Fruit fly (Drosophila melanogaster): ENCODE measurements around the gene CG14238.

Gene CG14238

dm6 chr3R:26436540-26436939 lies 21.5 kb upstream of the CG14238 start (continued):
- no peak for TF ChIP-seq CG3407 (GFP tag; optimal IDR thresholded peaks at IDR 0.05)
- no peak for TF ChIP-seq fd102C (GFP tag; optimal IDR thresholded peaks at IDR 0.05)
- TF ChIP-seq run (tag; optimal IDR thresholded peaks at IDR 0.05) = no peak
- no peak for TF ChIP-seq hth (optimal IDR thresholded peaks at IDR 0.05)
- no peak for TF ChIP-seq CG4820 (GFP tag; optimal IDR thresholded peaks at IDR 0.05)
- no peak for TF ChIP-seq Hmr (GFP tag; optimal IDR thresholded peaks at IDR 0.05)
- 0 out of 2 replicates have a peak, but pooled peaks have one; percentile 19 for TF ChIP-seq danr (GFP tag; IDR thresholded peaks at IDR 0.05)
- TF ChIP-seq CG4707 (GFP tag; optimal IDR thresholded peaks at IDR 0.05) = no peak
- no peak for TF ChIP-seq ems (GFP tag; optimal IDR thresholded peaks at IDR 0.05)
- TF ChIP-seq CG15479 (GFP tag; optimal IDR thresholded peaks at IDR 0.05) = no peak
- TF ChIP-seq CG12219 (GFP tag; optimal IDR thresholded peaks at IDR 0.05) = no peak
- TF ChIP-seq Taf1 (GFP tag; IDR thresholded peaks at IDR 0.05) = no peak
- peak; percentile 44; the same call in 1 of the 3 replicates for TF ChIP-seq ken (GFP tag; IDR thresholded peaks at IDR 0.05)
- TF ChIP-seq maf-S (GFP tag; optimal IDR thresholded peaks at IDR 0.05) = no peak
- TF ChIP-seq CG12391 (tag; optimal IDR thresholded peaks at IDR 0.05) = peak; percentile 43
- TF ChIP-seq NfI (GFP tag; optimal IDR thresholded peaks at IDR 0.05) = peak; percentile 13
- no peak for TF ChIP-seq CG10979 (tag; optimal IDR thresholded peaks at IDR 0.05)
- no peak for TF ChIP-seq tll (GFP tag; optimal IDR thresholded peaks at IDR 0.05)
- no peak for TF ChIP-seq tna (GFP tag; IDR thresholded peaks at IDR 0.05; ENCODE audit: partially characterized antibody)
- TF ChIP-seq CG32767 (GFP tag; IDR thresholded peaks at IDR 0.05) = no peak
- TF ChIP-seq nerfin-2 (GFP tag; IDR thresholded peaks at IDR 0.05; ENCODE audit: partially characterized antibody) = no peak
- TF ChIP-seq CG8944 (GFP tag; optimal IDR thresholded peaks at IDR 0.05) = peak; percentile 24
- TF ChIP-seq CG14014 (GFP tag; IDR thresholded peaks at IDR 0.05) = peak; percentile 43; the same call in 1 of the 2 replicates
- TF ChIP-seq CG17186 (GFP tag; optimal IDR thresholded peaks at IDR 0.05) = no peak
- TF ChIP-seq sens (GFP tag) = peak; percentile 84
- TF ChIP-seq PHDP (tag; optimal IDR thresholded peaks at IDR 0.05) = peak; percentile 45
- no peak for TF ChIP-seq Atf3 (GFP tag; optimal IDR thresholded peaks at IDR 0.05)
- no peak for TF ChIP-seq ac (GFP tag; optimal IDR thresholded peaks at IDR 0.05)
- no peak for TF ChIP-seq Sry-δ (GFP tag; optimal IDR thresholded peaks at IDR 0.05)
- peak; percentile 47 for TF ChIP-seq sisA (GFP tag; IDR thresholded peaks at IDR 0.05)
- TF ChIP-seq CG13424 (tag; optimal IDR thresholded peaks at IDR 0.05) = peak; percentile 24
- no peak for TF ChIP-seq sc (optimal IDR thresholded peaks at IDR 0.05)
- no peak for TF ChIP-seq sc (GFP tag; optimal IDR thresholded peaks at IDR 0.05)
- TF ChIP-seq CG10366 (GFP tag; IDR thresholded peaks at IDR 0.05) = peak; percentile 67
- TF ChIP-seq pfk (GFP tag; optimal IDR thresholded peaks at IDR 0.05) = no peak
- TF ChIP-seq psq (GFP tag; optimal IDR thresholded peaks at IDR 0.05) = no peak
- TF ChIP-seq CG10209 (GFP tag; optimal IDR thresholded peaks at IDR 0.05) = peak; percentile 5
- peak; percentile 21 to 38 for TF ChIP-seq Pdp1 (GFP tag; optimal IDR thresholded peaks at IDR 0.05)
- no peak for TF ChIP-seq CG11398 (GFP tag; optimal IDR thresholded peaks at IDR 0.05)
- TF ChIP-seq mirr (GFP tag; optimal IDR thresholded peaks at IDR 0.05) = no peak
- no peak for TF ChIP-seq CG7928 (GFP tag; optimal IDR thresholded peaks at IDR 0.05)
- no peak for TF ChIP-seq eyg (GFP tag; optimal IDR thresholded peaks at IDR 0.05)
- TF ChIP-seq CG6175 (GFP tag; IDR thresholded peaks at IDR 0.05) = no peak
- no peak for TF ChIP-seq wek (GFP tag; optimal IDR thresholded peaks at IDR 0.05)
- TF ChIP-seq CG9609 (GFP tag; optimal IDR thresholded peaks at IDR 0.05) = peak; percentile 28
- no peak for TF ChIP-seq CG18011 (GFP tag; optimal IDR thresholded peaks at IDR 0.05)
- TF ChIP-seq Dref (GFP tag; IDR thresholded peaks at IDR 0.05) = no peak
- TF ChIP-seq ind (GFP tag; optimal IDR thresholded peaks at IDR 0.05) = peak; percentile 50
- no peak for TF ChIP-seq Vsx1 (GFP tag; optimal IDR thresholded peaks at IDR 0.05)
- TF ChIP-seq crc (GFP tag; optimal IDR thresholded peaks at IDR 0.05) = no peak
- TF ChIP-seq CG17359 (tag; optimal IDR thresholded peaks at IDR 0.05) = peak; percentile 65

Measured in whole organism, embryonic.